Fruit fly (Drosophila melanogaster) whole organism, embryonic: Measurements from ENCODE around the gene Vha100-2.
A peak's percentile ranks its signal among the peaks of the same experiment; 100 is the strongest.

ENCODE experiments used
- Atf3 ChIP-seq: fragments of 200-800 bp; sonication (Bioruptor generic); optimal IDR thresholded peaks from 3 replicates; lab custom pipeline; 2016; ENCODE audit warnings: missing biosample characterization, missing genetic modification characterization
- CG1024 ChIP-seq: fragments of 200-800 bp; sonication (Bioruptor generic); IDR thresholded peaks from 2 replicates; pipeline ENCODE4 v1.3.6; 2022; ENCODE audit warnings: missing biosample characterization, missing genetic modification characterization
- CG12104 ChIP-seq: fragments of 200-800 bp; sonication (Bioruptor generic); optimal IDR thresholded peaks from 3 replicates; lab custom pipeline; 2016; ENCODE audit warnings: missing biosample characterization, missing genetic modification characterization
- CG13296 ChIP-seq: fragments of 200-800 bp; sonication (Bioruptor generic); optimal IDR thresholded peaks from 3 replicates; lab custom pipeline; 2018; ENCODE audit warnings: missing biosample characterization, mild to moderate bottlenecking, missing genetic modification characterization
- CG13424 ChIP-seq: fragments of 200-800 bp; sonication (Bioruptor generic); optimal IDR thresholded peaks from 2 replicates; lab custom pipeline; 2019; ENCODE audit warnings: missing biosample characterization, mild to moderate bottlenecking, missing genetic modification characterization, moderate library complexity
- CG15011 ChIP-seq: fragments of 200-800 bp; sonication (Bioruptor generic); optimal IDR thresholded peaks from 3 replicates; lab custom pipeline; 2018; ENCODE audit warnings: missing biosample characterization, mild to moderate bottlenecking, missing genetic modification characterization
- CG1647 ChIP-seq: fragments of 200-800 bp; sonication (Bioruptor generic); optimal IDR thresholded peaks from 3 replicates; lab custom pipeline; 2016; ENCODE audit warnings: missing biosample characterization, missing genetic modification characterization
- CG16815 ChIP-seq: fragments of 200-800 bp; sonication (Bioruptor generic); optimal IDR thresholded peaks from 3 replicates; lab custom pipeline; 2017; ENCODE audit warnings: missing biosample characterization, mild to moderate bottlenecking, missing genetic modification characterization
- CG18619 ChIP-seq: fragments of 200-800 bp; sonication (Bioruptor generic); optimal IDR thresholded peaks from 3 replicates; lab custom pipeline; 2017; ENCODE audit warnings: missing biosample characterization, mild to moderate bottlenecking, missing genetic modification characterization
- CG18764 ChIP-seq: fragments of 200-800 bp; sonication (Bioruptor generic); optimal IDR thresholded peaks from 3 replicates; lab custom pipeline; 2016; ENCODE audit warnings: missing biosample characterization, missing genetic modification characterization
- CG30431 ChIP-seq: fragments of 200-800 bp; sonication (Bioruptor generic); optimal IDR thresholded peaks from 2 replicates; lab custom pipeline; 2017; ENCODE audit warnings: missing biosample characterization, missing genetic modification characterization
- CG33557 ChIP-seq: fragments of 200-800 bp; sonication (Bioruptor generic); optimal IDR thresholded peaks from 2 replicates; lab custom pipeline; 2019; ENCODE audit warnings: missing biosample characterization, mild to moderate bottlenecking, missing genetic modification characterization, moderate library complexity
- CG3726 ChIP-seq: fragments of 200-800 bp; sonication (Bioruptor generic); IDR thresholded peaks from 3 replicates; pipeline ENCODE4, ENCODE4 v1.3.6; 2022; ENCODE audit warnings: missing biosample characterization, missing genetic modification characterization
- CG3995 ChIP-seq: fragments of 200-800 bp; sonication (Bioruptor generic); optimal IDR thresholded peaks from 3 replicates; lab custom pipeline; 2016; ENCODE audit warnings: missing biosample characterization, missing genetic modification characterization
- CG4404 ChIP-seq: fragments of 200-800 bp; sonication (Bioruptor generic); IDR thresholded peaks from 2 replicates; pipeline ENCODE4 v1.3.6; 2022; ENCODE audit warnings: missing biosample characterization, missing genetic modification characterization
- CG4854 ChIP-seq: fragments of 200-800 bp; sonication (Bioruptor generic); optimal IDR thresholded peaks from 2 replicates; lab custom pipeline; 2016; ENCODE audit warnings: missing biosample characterization, missing genetic modification characterization, inconsistent platforms
- CG5245 ChIP-seq: fragments of 200-800 bp; sonication (Bioruptor generic); optimal IDR thresholded peaks from 3 replicates; lab custom pipeline; 2016; ENCODE audit warnings: missing biosample characterization, missing genetic modification characterization
- CG6654 ChIP-seq: fragments of 200-800 bp; sonication (Bioruptor generic); optimal IDR thresholded peaks from 2 replicates; lab custom pipeline; 2017; ENCODE audit warnings: missing biosample characterization, mild to moderate bottlenecking, missing genetic modification characterization
- CG8290 ChIP-seq, 3 experiments: fragments of 200-800 bp; sonication (Bioruptor generic); optimal IDR thresholded peaks; 2 replicates each; lab custom pipeline; 2016 to 2019; ENCODE audit warnings: missing biosample characterization in 3 of 3, missing genetic modification characterization in 3 of 3, mild to moderate bottlenecking in 2 of 3, moderate library complexity in 1 of 3
- CG9437 ChIP-seq: fragments of 200-800 bp; sonication (Bioruptor generic); optimal IDR thresholded peaks from 2 replicates; lab custom pipeline; 2018; ENCODE audit warnings: missing biosample characterization, mild to moderate bottlenecking, missing genetic modification characterization
- Dip3 ChIP-seq: fragments of 200-800 bp; sonication (Bioruptor generic); optimal IDR thresholded peaks from 3 replicates; lab custom pipeline; 2016; ENCODE audit warnings: missing biosample characterization, missing genetic modification characterization
- Eip74EF ChIP-seq, 2 experiments: fragments of 200-800 bp in 1 of 2; fragments of >200 bp in 1 of 2; sonication (Bioruptor generic) in 1 of 2; optimal IDR thresholded peaks; 2 replicates each; lab custom pipeline; 2017 to 2019; ENCODE audit warnings: missing biosample characterization in 2 of 2, missing genetic modification characterization in 2 of 2, mild to moderate bottlenecking in 1 of 2, moderate library complexity in 1 of 2
- Fer3 ChIP-seq: fragments of 200-800 bp; sonication (Bioruptor generic); optimal IDR thresholded peaks from 2 replicates; lab custom pipeline; 2018; ENCODE audit warnings: missing biosample characterization, mild to moderate bottlenecking, missing genetic modification characterization, moderate library complexity
- HHEX ChIP-seq: fragments of 200-800 bp; sonication (Bioruptor generic); optimal IDR thresholded peaks from 3 replicates; lab custom pipeline; 2017; ENCODE audit warnings: missing biosample characterization, mild to moderate bottlenecking, missing genetic modification characterization, missing genetic modification reagents
- Hr39 ChIP-seq: fragments of >200 bp; optimal IDR thresholded peaks from 2 replicates; lab custom pipeline; 2017
- Hsf ChIP-seq: fragments of 200-800 bp; sonication (Bioruptor generic); optimal IDR thresholded peaks from 3 replicates; lab custom pipeline; 2016; ENCODE audit warnings: missing biosample characterization, missing genetic modification characterization
- Jarid2 ChIP-seq: fragments of 200-800 bp; sonication (Bioruptor generic); optimal IDR thresholded peaks from 3 replicates; lab custom pipeline; 2017; ENCODE audit warnings: mild to moderate bottlenecking, missing biosample characterization, missing genetic modification reagents, missing genetic modification characterization
- Lim3 ChIP-seq: fragments of 200-800 bp; sonication (Bioruptor generic); IDR thresholded peaks from 2 replicates; pipeline ENCODE4 v1.3.6; 2022; ENCODE audit warnings: missing biosample characterization, missing genetic modification characterization
- PHDP ChIP-seq: fragments of 200-800 bp; sonication (Bioruptor generic); optimal IDR thresholded peaks from 3 replicates; lab custom pipeline; 2018; ENCODE audit warnings: missing biosample characterization, mild to moderate bottlenecking, missing genetic modification characterization, moderate library complexity
- Ssrp ChIP-seq: fragments of 200-800 bp; sonication (Bioruptor generic); optimal IDR thresholded peaks from 2 replicates; lab custom pipeline; 2018; ENCODE audit warnings: missing biosample characterization, mild to moderate bottlenecking, missing genetic modification characterization, moderate library complexity
- Trl ChIP-seq, 3 experiments: fragments of >200 bp in 2 of 3; fragments of 200-800 bp in 1 of 3; sonication (Bioruptor generic) in 1 of 3; optimal IDR thresholded peaks; 2 replicates in 1 of 3; 3 replicates in 2 of 3; lab custom pipeline; 2016 to 2017; ENCODE audit warnings: missing biosample characterization in 1 of 3, missing genetic modification characterization in 1 of 3
- Vsx1 ChIP-seq: fragments of 200-800 bp; sonication (Bioruptor generic); optimal IDR thresholded peaks from 2 replicates; lab custom pipeline; 2017; ENCODE audit warnings: missing biosample characterization, mild to moderate bottlenecking, missing genetic modification characterization, missing genetic modification reagents
- Xrp1 ChIP-seq: fragments of 200-800 bp; sonication (Bioruptor generic); IDR thresholded peaks from 2 replicates; pipeline ENCODE4 v1.3.6; 2022; ENCODE audit warnings: missing biosample characterization, missing genetic modification characterization
- YL-1 ChIP-seq: fragments of 200-800 bp; sonication (Bioruptor generic); optimal IDR thresholded peaks from 3 replicates; lab custom pipeline; 2017; ENCODE audit warnings: missing biosample characterization, mild to moderate bottlenecking, missing genetic modification characterization
- bigmax ChIP-seq: fragments of 200-800 bp; sonication (Bioruptor generic); optimal IDR thresholded peaks from 2 replicates; lab custom pipeline; 2018; ENCODE audit warnings: missing biosample characterization, mild to moderate bottlenecking, missing genetic modification characterization
- chinmo ChIP-seq: fragments of 200-800 bp; sonication (Bioruptor generic); IDR thresholded peaks from 4 replicates; pipeline ENCODE4 v1.3.6; 2022; ENCODE audit warnings: missing biosample characterization, missing genetic modification characterization; ENCODE audit not compliant: partially characterized antibody
- dati ChIP-seq: fragments of 200-800 bp; sonication (Bioruptor generic); IDR thresholded peaks from 2 replicates; pipeline ENCODE4 v1.3.6; 2022; ENCODE audit warnings: missing biosample characterization, missing genetic modification characterization
- hth ChIP-seq: fragments of >200 bp; optimal IDR thresholded peaks from 2 replicates; lab custom pipeline; 2017; ENCODE audit warnings: inconsistent platforms
- mam ChIP-seq: fragments of 200-800 bp; sonication (Bioruptor generic); optimal IDR thresholded peaks from 3 replicates; lab custom pipeline; 2016; ENCODE audit warnings: missing biosample characterization, missing genetic modification characterization
- pan ChIP-seq, 4 experiments: fragments of >200 bp in 3 of 4; fragments of 200-800 bp in 1 of 4; sonication (Bioruptor generic) in 1 of 4; optimal IDR thresholded peaks in 3 of 4; IDR thresholded peaks in 1 of 4; 2 replicates each; pipeline versions ENCODE4 v1.3.6 to Lab custom; 2017 to 2022; ENCODE audit warnings: missing biosample characterization in 2 of 4, missing genetic modification characterization in 2 of 4, mixed read lengths in 1 of 4
- shn ChIP-seq: fragments of 200-800 bp; sonication (Bioruptor generic); optimal IDR thresholded peaks from 3 replicates; lab custom pipeline; 2016; ENCODE audit warnings: missing biosample characterization, missing genetic modification characterization
- so ChIP-seq: fragments of 200-800 bp; sonication (Bioruptor generic); IDR thresholded peaks from 3 replicates; pipeline ENCODE4 v1.3.6; 2022; ENCODE audit warnings: missing biosample characterization, missing genetic modification characterization
- stc ChIP-seq: fragments of 200-800 bp; sonication (Bioruptor generic); IDR thresholded peaks from 2 replicates; pipeline ENCODE4 v1.3.6; 2022; ENCODE audit warnings: missing biosample characterization, missing genetic modification characterization
- sug ChIP-seq: fragments of 200-800 bp; optimal IDR thresholded peaks from 2 replicates; lab custom pipeline; 2019; ENCODE audit warnings: missing biosample characterization, mild to moderate bottlenecking, missing genetic modification characterization, moderate library complexity
- tio ChIP-seq: fragments of 200-800 bp; sonication (Bioruptor generic); optimal IDR thresholded peaks from 2 replicates; lab custom pipeline; 2017; ENCODE audit warnings: missing biosample characterization, missing genetic modification characterization, inconsistent platforms
- tna ChIP-seq: fragments of 200-800 bp; sonication (Bioruptor generic); IDR thresholded peaks from 2 replicates; pipeline ENCODE4 v1.3.6; 2022; ENCODE audit warnings: missing biosample characterization, missing genetic modification characterization; ENCODE audit not compliant: partially characterized antibody
- tup ChIP-seq: fragments of 200-800 bp; sonication (Bioruptor generic); optimal IDR thresholded peaks from 2 replicates; lab custom pipeline; 2016; ENCODE audit warnings: missing biosample characterization, mild to moderate bottlenecking, missing genetic modification characterization, moderate library complexity
- usp ChIP-seq: fragments of >200 bp; optimal IDR thresholded peaks from 2 replicates; lab custom pipeline; 2017; ENCODE audit warnings: missing biosample characterization, missing genetic modification characterization
- vnd ChIP-seq: fragments of 200-800 bp; sonication (Bioruptor generic); IDR thresholded peaks from 3 replicates; pipeline ENCODE4 v1.3.6; 2022; ENCODE audit warnings: missing biosample characterization, missing genetic modification characterization; ENCODE audit not compliant: partially characterized antibody

Vha100-2 gene

DNA sequence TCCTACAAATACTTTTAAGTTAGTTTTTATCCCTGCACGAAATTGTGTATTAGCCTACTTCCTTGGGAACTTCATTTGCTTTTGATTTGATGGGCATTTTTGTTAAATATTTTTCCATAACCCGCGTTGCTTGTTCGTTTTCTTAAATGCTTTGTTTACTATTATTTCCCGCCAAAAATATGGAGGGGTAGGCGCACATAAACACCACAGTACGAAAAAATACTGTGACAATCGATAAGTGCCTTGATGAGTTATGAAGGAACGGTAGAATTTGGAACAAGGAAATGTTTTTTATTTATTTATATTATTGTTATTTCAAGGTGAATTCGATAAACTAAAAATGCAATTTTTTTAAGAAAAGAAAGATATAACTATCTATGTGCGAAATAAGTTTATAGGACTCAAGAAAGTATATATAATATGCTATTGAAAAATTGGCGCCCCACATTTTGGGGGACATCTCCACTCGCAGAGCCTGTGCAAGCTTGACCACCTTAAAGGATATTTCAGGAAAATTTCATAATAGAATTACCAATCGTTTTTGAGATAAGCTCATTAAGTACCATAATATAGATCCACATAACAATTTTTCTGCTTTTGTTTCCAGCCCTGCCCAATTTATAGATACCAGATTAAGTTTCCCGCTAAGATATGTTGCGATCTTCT lies 32.9 kb downstream of the Vha100-2 start, which contains the start of the genes WRNexo and Nup43 (continued):
- no peak for TF ChIP-seq CG3726 (GFP tag; lab: Robert Waterston, UW)
- TF ChIP-seq sug (tag; lab: Kevin White, UChicago), result no peak
- TF ChIP-seq Dip3 (GFP tag; lab: Kevin White, UChicago), result peak; percentile 7
- TF ChIP-seq CG30431 (GFP tag; lab: Kevin White, UChicago), result no peak
- TF ChIP-seq tna (GFP tag; lab: Robert Waterston, UW), result no peak
- TF ChIP-seq Atf3, result peak; percentile 29
- no peak for TF ChIP-seq stc (GFP tag; lab: Robert Waterston, UW)
- no peak for TF ChIP-seq Trl (optimal IDR thresholded peaks at IDR 0.05; lab: Kevin White, UChicago)
- TF ChIP-seq Trl (GFP tag; optimal IDR thresholded peaks at IDR 0.05; lab: Kevin White, UChicago), result no peak
- TF ChIP-seq mam, result peak; percentile 61
- no peak for TF ChIP-seq CG12104 (GFP tag; lab: Kevin White, UChicago)
- TF ChIP-seq CG4404 (GFP tag; lab: Robert Waterston, UW), result peak; percentile 30; the same call in 1 of the 2 replicates
- no peak for TF ChIP-seq pan (optimal IDR thresholded peaks at IDR 0.05; lab: Kevin White, UChicago)
- peak in 1 of 2 experiments; percentile 42 for TF ChIP-seq pan (GFP tag; optimal IDR thresholded peaks at IDR 0.05 in 1 of 2, IDR thresholded peaks at IDR 0.05 in 1 of 2)
- peak; percentile 46 for TF ChIP-seq tio (GFP tag; lab: Kevin White, UChicago)
- TF ChIP-seq so (GFP tag; lab: Robert Waterston, UW), result no peak
- no peak for TF ChIP-seq CG8290 (GFP tag; optimal IDR thresholded peaks at IDR 0.05; lab: Kevin White, UChicago)
- TF ChIP-seq CG8290 (tag; optimal IDR thresholded peaks at IDR 0.05; lab: Kevin White, UChicago), result no peak
- TF ChIP-seq shn (GFP tag; lab: Kevin White, UChicago), result peak; percentile 17
- TF ChIP-seq usp (GFP tag; lab: Kevin White, UChicago), result no peak
- no peak for TF ChIP-seq Xrp1 (GFP tag; lab: Robert Waterston, UW)
- no peak for TF ChIP-seq bigmax
- peak; percentile 34 for TF ChIP-seq CG9437 (GFP tag; lab: Kevin White, UChicago)
- no peak for TF ChIP-seq CG13296 (GFP tag; lab: Kevin White, UChicago)
- no peak for TF ChIP-seq CG5245 (GFP tag; lab: Kevin White, UChicago)
- TF ChIP-seq CG15011 (GFP tag; lab: Kevin White, UChicago), result no peak
- TF ChIP-seq CG4854, result no peak
- no peak for TF ChIP-seq Hr39
- TF ChIP-seq PHDP (tag; lab: Kevin White, UChicago), result no peak
- no peak for TF ChIP-seq vnd (GFP tag; lab: Robert Waterston, UW)
- TF ChIP-seq Fer3 (tag; lab: Kevin White, UChicago), result no peak
- peak; percentile 25 for TF ChIP-seq CG13424 (tag; lab: Kevin White, UChicago)
- TF ChIP-seq CG18619, result peak; percentile 4
- no peak for TF ChIP-seq tup (GFP tag; lab: Kevin White, UChicago)
- TF ChIP-seq chinmo, result no peak
- TF ChIP-seq CG6654 (GFP tag; lab: Kevin White, UChicago), result no peak
- TF ChIP-seq YL-1, result peak; percentile 23
- TF ChIP-seq Ssrp (tag; lab: Kevin White, UChicago), result no peak
- no peak for TF ChIP-seq hth (lab: Kevin White, UChicago)
- peak; percentile 17 for TF ChIP-seq CG16815 (GFP tag; lab: Kevin White, UChicago)
- no peak for TF ChIP-seq Eip74EF (GFP tag; optimal IDR thresholded peaks at IDR 0.05; lab: Kevin White, UChicago)
- TF ChIP-seq CG3995 (GFP tag; lab: Kevin White, UChicago), result peak; percentile 28
- no peak for TF ChIP-seq HHEX
- peak; percentile 38 for TF ChIP-seq Hsf
- no peak for TF ChIP-seq CG33557 (GFP tag; lab: Kevin White, UChicago)
- 0 out of 2 replicates have a peak, but pooled peaks have one; percentile 24 for TF ChIP-seq CG1024 (GFP tag; lab: Robert Waterston, UW)
- TF ChIP-seq dati, result no peak
- no peak for TF ChIP-seq Lim3 (GFP tag; lab: Robert Waterston, UW)
- TF ChIP-seq Vsx1 (GFP tag; lab: Kevin White, UChicago), result no peak
- TF ChIP-seq CG18764, result no peak
- no peak for TF ChIP-seq Jarid2
- TF ChIP-seq CG1647 (GFP tag; lab: Kevin White, UChicago), result peak; percentile 11
